Worm (Caenorhabditis elegans): ENCODE data around the gene ram-5.

DNA sequence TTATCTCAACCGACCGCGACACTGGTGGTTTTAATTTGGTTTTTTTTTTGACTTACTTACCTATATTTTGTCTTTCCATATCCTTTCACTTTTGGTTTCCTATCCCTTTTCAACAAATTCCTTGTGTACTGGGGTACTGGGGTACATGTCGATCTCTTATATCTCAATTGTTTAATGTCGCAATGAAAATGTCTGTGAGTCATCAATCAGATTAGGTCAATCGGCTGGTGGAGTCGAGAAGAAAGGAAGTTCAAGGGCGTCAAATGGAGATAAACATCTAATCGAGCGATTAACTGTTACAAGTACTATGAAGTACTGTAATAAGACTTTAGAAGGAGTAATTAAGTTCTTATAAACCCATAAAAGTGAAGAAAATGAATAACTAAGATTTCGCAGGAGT is 26.0 kb downstream of the ram-5 start:
- no peak for TF ChIP-seq flt-1 (GFP tag; IDR thresholded peaks at IDR 0.05)
- no peak for TF ChIP-seq T22C8.4 (GFP tag; IDR thresholded peaks at IDR 0.05)
- no peak for TF ChIP-seq klf-2 (GFP tag; conservative IDR thresholded peaks at IDR 0.05)
- TF ChIP-seq tab-1 (GFP tag; IDR thresholded peaks at IDR 0.05) = no peak
- TF ChIP-seq ztf-29 (GFP tag; IDR thresholded peaks at IDR 0.05) = no peak
- TF ChIP-seq cog-1 (tag; optimal IDR thresholded peaks at IDR 0.05) = no peak
- no peak for TF ChIP-seq ref-1 (GFP tag; conservative IDR thresholded peaks at IDR 0.05)
- no peak for TF ChIP-seq med-1 (GFP tag; optimal IDR thresholded peaks at IDR 0.05; ENCODE audit: insufficient read depth)
